Worm (Caenorhabditis elegans): Measurements from ENCODE around the gene hcp-3.

hcp-3 gene

DNA sequence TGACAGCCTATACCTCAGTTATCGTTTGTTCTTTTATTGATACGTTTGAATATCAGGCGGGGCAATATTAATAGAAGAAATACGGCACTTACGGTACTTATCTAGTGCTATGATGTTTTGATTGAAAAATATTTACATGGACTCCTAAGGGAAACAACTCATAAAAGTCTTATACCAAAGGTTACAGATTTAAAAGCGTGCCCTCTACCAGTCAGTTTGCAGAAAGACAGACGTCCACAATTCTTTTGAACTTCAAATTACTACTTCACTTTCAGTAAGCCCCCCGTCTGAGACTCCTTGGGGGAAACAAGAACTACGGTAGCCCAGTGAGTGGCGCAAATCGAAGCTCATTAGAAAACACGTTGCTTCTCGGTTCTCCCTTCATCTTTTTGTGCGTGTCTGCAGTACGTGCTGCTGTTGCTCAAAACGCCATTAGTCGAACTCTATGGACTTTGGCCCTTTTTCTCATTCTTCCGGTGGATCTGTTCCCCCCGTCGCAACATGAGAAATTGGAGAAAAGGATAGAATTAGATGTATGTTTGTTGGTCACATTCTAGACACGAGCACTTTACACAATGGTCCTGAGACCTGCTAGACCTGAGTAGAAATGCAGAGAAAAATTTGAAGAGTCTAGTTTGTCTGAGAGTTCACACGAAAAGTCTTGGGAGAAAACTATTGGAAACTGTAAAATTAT, 46.1 kb upstream of the hcp-3 start (continued):
- TF ChIP-seq rbr-2 (tag; optimal IDR thresholded peaks at IDR 0.05) = peak; percentile 12

DNA sequence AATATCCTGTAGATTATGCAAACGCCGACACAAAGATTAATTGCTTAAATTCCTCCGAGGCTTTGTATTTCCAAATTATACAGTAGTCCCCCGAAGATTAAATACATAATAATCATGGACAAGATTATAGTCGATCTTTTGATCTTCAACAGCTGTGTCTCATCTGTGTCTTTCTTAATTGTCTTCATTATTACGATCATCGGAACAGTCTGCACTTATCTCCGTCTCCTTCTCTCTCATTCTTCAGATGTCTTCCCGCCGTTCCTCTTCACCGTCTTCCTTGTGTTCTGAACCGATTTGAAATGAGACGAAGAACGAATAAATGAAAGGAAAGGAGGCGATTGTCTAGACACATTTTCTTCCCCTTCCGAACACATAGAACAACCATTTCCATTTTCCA, 44.8 kb upstream of the hcp-3 start:
- TF ChIP-seq nhr-48 (tag; optimal IDR thresholded peaks at IDR 0.05) (peak; percentile 59), sdz-12 (GFP tag; optimal IDR thresholded peaks at IDR 0.05) (no peak)

DNA sequence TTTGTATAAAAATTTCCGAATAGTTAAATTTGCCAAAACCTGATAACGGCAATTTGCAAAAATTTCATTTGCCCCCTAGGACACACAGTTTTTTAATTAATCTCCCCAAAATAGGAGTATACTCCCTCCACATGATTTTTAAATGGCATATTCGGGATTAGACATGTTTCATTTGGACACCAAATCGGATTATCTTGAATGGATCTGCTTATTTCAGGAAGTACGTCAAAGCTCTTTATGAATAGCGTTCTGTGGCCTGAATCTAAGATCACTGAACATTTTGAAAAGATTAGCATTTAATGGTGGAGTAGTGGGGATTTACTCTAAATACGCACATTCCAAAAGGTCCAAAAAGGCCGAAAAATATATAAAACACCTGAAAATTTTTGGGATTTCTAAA, 42.3 kb upstream of the hcp-3 start:
- no peak for TF ChIP-seq pqm-1 (tag; optimal IDR thresholded peaks at IDR 0.05)
- no peak for TF ChIP-seq unc-39 (tag; optimal IDR thresholded peaks at IDR 0.05)
- TF ChIP-seq ceh-62 (tag; optimal IDR thresholded peaks at IDR 0.05) = no peak
- no peak for TF ChIP-seq ceh-28 (tag; optimal IDR thresholded peaks at IDR 0.05)
- no peak for TF ChIP-seq egl-43 (GFP tag; IDR thresholded peaks at IDR 0.05)
- no peak for TF ChIP-seq mdl-1 (tag; optimal IDR thresholded peaks at IDR 0.05)
- no peak for TF ChIP-seq daf-16 (GFP tag; optimal IDR thresholded peaks at IDR 0.05)
- TF ChIP-seq daf-16 (tag; optimal IDR thresholded peaks at IDR 0.05) = no peak
- no peak for TF ChIP-seq daf-12 (tag; optimal IDR thresholded peaks at IDR 0.05)
- TF ChIP-seq nhr-11 (tag; optimal IDR thresholded peaks at IDR 0.05) = no peak

DNA sequence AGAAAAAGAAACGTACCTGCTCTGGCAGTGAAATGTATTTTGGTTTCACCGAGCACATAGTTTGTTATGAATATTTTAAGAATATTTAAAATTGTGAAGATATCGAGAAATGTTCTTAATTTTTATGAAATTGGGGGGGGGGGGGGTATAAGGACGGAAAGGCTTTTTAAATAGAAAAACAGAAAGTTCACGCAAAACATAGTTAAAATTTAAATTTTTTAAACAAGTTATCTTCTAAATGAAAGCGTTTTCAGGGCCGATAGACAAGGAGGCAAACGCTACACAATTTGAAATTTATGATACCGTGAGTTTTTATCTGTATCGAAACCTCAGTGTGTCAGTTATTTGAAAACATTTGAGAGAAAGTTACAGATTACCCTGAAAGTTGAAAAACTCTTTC, 39.5 kb upstream of the hcp-3 start, which contains the start of gene C15H7.4:
C15H7.4 (minus strand) TSS at position 101 of the 400 bp plus-strand sequence.
- TF ChIP-seq ctbp-1 (GFP tag; IDR thresholded peaks at IDR 0.05) (no peak), dmd-6 (GFP tag; IDR thresholded peaks at IDR 0.05) (no peak), ztf-7 (tag; optimal IDR thresholded peaks at IDR 0.05) (no peak), set-16 (GFP tag; IDR thresholded peaks at IDR 0.05) (no peak), hlh-30 (tag; optimal IDR thresholded peaks at IDR 0.05; ENCODE audit: insufficient read depth) (no peak), nhr-25 (tag; optimal IDR thresholded peaks at IDR 0.05; ENCODE audit: borderline replicate concordance, insufficient read depth) (no peak), unc-62 (GFP tag; optimal IDR thresholded peaks at IDR 0.05 in 1 of 2) (no peak), unc-62 (tag; optimal IDR thresholded peaks at IDR 0.05) (no peak), ceh-44 (GFP tag; IDR thresholded peaks at IDR 0.05) (no peak), mxl-2 (GFP tag; conservative IDR thresholded peaks at IDR 0.05) (no peak), pha-4 (GFP tag; IDR thresholded peaks at IDR 0.05) (no peak), pha-4 (tag; optimal IDR thresholded peaks at IDR 0.05) (no peak), zfp-2 (tag; optimal IDR thresholded peaks at IDR 0.05) (no peak)

DNA sequence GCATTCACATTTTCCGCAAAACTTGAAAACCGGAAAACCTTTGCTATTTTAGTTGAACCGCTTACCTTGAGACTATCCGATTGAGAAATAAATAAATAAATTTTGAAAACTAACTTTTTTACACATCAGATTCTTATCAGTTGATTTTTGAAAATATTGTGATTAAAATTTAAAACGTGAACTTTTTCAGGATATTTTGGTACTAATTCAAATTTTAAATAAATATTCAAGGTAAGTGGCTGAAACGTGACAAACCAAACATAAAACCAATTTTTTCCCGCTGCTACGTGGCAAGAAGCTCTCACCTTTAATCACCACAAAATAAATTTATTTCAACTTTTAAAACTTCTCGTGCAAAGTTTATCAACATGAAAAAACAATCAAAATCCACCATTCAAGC, 35.6 kb upstream of the hcp-3 start, which contains the start of gene C15H7.3:
C15H7.3 (minus strand) TSS at position 101 of the 400 bp plus-strand sequence.
- TF ChIP-seq ceh-28 (tag; optimal IDR thresholded peaks at IDR 0.05) (no peak), unc-130 (GFP tag; optimal IDR thresholded peaks at IDR 0.05) (no peak), T20F7.1 (GFP tag; optimal IDR thresholded peaks at IDR 0.05) (no peak), nhr-77 (tag; optimal IDR thresholded peaks at IDR 0.05) (no peak)

DNA sequence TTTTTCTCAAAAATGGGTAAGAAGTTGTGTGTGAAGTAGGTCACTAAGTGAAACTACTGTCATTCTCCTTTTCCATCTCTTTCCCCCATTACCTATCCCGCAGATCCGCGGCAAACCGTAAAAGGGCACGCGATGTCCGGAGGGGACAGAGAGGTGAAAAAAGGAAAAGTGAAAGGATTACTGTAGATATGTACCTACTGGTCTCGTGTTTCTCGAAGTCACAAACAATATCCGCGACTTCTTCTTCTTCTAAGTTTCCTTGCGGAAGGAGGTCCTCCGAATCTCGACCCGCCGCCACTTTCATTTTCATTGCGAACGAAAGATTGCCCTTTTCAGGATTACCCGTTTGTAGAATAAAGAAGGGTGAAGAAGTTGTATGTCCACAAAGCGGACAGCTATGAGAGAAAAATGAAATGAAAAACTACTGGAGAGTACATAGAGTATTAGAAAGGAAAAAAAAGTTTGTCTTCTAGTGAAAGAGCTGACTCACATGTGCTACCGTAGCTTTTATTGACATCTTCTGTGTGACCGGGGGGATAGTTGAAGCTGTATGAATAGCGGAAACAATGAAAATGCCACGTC, 30.3 kb upstream of the hcp-3 start:
- TF ChIP-seq lsy-2 (tag; optimal IDR thresholded peaks at IDR 0.05) = no peak
- TF ChIP-seq T26A8.4 (GFP tag; IDR thresholded peaks at IDR 0.05) = no peak
- TF ChIP-seq lim-7 (GFP tag; IDR thresholded peaks at IDR 0.05) = no peak
- TF ChIP-seq ctbp-1 (GFP tag; IDR thresholded peaks at IDR 0.05) = no peak
- no peak for TF ChIP-seq nhr-77 (tag; optimal IDR thresholded peaks at IDR 0.05)
- TF ChIP-seq nhr-10 (tag; optimal IDR thresholded peaks at IDR 0.05) = no peak
- no peak for TF ChIP-seq nhr-11 (tag; optimal IDR thresholded peaks at IDR 0.05)
- TF ChIP-seq hlh-30 (tag; optimal IDR thresholded peaks at IDR 0.05; ENCODE audit: insufficient read depth) = peak; percentile 43
- TF ChIP-seq daf-8 (GFP tag; IDR thresholded peaks at IDR 0.05) = no peak
- TF ChIP-seq egl-43 (GFP tag; IDR thresholded peaks at IDR 0.05) = no peak
- no peak for TF ChIP-seq mes-2 (tag; optimal IDR thresholded peaks at IDR 0.05; ENCODE audit: poor library complexity, severe bottlenecking)
- no peak for TF ChIP-seq hif-1 (tag; optimal IDR thresholded peaks at IDR 0.05)
- TF ChIP-seq R02D3.7 (tag; optimal IDR thresholded peaks at IDR 0.05) = no peak
- TF ChIP-seq aha-1 (tag) = peak; percentile 23
- TF ChIP-seq lin-29 (GFP tag; IDR thresholded peaks at IDR 0.05) = no peak
- no peak for TF ChIP-seq ztf-7 (tag; optimal IDR thresholded peaks at IDR 0.05)
- no peak for TF ChIP-seq nhr-25 (tag; optimal IDR thresholded peaks at IDR 0.05; ENCODE audit: borderline replicate concordance, insufficient read depth)
- peak; percentile 53 for TF ChIP-seq nhr-28 (tag; optimal IDR thresholded peaks at IDR 0.05)
- no peak for TF ChIP-seq ZK337.2 (GFP tag; IDR thresholded peaks at IDR 0.05)
